Comparison of ENCODE assay signal across 1 fruit fly cellular context in genomic region chrX:17768130-17768697, dm6.
TF ChIP-seq lines count a peak whose summit lies in the region.

unc-4 (plus strand) TSS chrX:17768569.

TF ChIP-seq in whole organism, embryonic, 481 proteins besides CTCF, POLR2A, EP300 and RAD21 (continued from another document and continues in another):
- no peak for TF ChIP-seq sug (tag; optimal IDR thresholded peaks at IDR 0.05; lab: Kevin White, UChicago)
- no peak for TF ChIP-seq Sry-β (GFP tag; optimal IDR thresholded peaks at IDR 0.05; lab: Kevin White, UChicago)
- no peak for TF ChIP-seq disco-r (GFP tag; optimal IDR thresholded peaks at IDR 0.05; lab: Kevin White, UChicago)
- no peak for TF ChIP-seq CG33213 (GFP tag; optimal IDR thresholded peaks at IDR 0.05; lab: Kevin White, UChicago)
- no peak for TF ChIP-seq CG33557 (GFP tag; optimal IDR thresholded peaks at IDR 0.05; lab: Kevin White, UChicago)
- no peak for TF ChIP-seq her (GFP tag; optimal IDR thresholded peaks at IDR 0.05; lab: Kevin White, UChicago)
- TF ChIP-seq CG17829 (tag; optimal IDR thresholded peaks at IDR 0.05; lab: Kevin White, UChicago): peak; percentile 35
- no peak for TF ChIP-seq CG17612 (GFP tag; IDR thresholded peaks at IDR 0.05; lab: Robert Waterston, UW)
- TF ChIP-seq CG12155 (GFP tag; optimal IDR thresholded peaks at IDR 0.05; lab: Kevin White, UChicago): no peak
- no peak for TF ChIP-seq az2 (GFP tag; optimal IDR thresholded peaks at IDR 0.05; lab: Kevin White, UChicago)
- no peak for TF ChIP-seq dmrt11E (tag; optimal IDR thresholded peaks at IDR 0.05; lab: Kevin White, UChicago)
- no peak for TF ChIP-seq maf-S (GFP tag; optimal IDR thresholded peaks at IDR 0.05; lab: Kevin White, UChicago)
- TF ChIP-seq CG13424 (tag; optimal IDR thresholded peaks at IDR 0.05; lab: Kevin White, UChicago): no peak
- TF ChIP-seq CG4730 (GFP tag; IDR thresholded peaks at IDR 0.05; lab: Robert Waterston, UW): no peak
- no peak for TF ChIP-seq CG15073 (GFP tag; optimal IDR thresholded peaks at IDR 0.05; lab: Kevin White, UChicago)
- TF ChIP-seq CG4707 (GFP tag; optimal IDR thresholded peaks at IDR 0.05; lab: Kevin White, UChicago): no peak
- TF ChIP-seq Vsx1 (GFP tag; optimal IDR thresholded peaks at IDR 0.05; lab: Kevin White, UChicago): peak; percentile 34
- no peak for TF ChIP-seq luna (GFP tag; optimal IDR thresholded peaks at IDR 0.05; lab: Kevin White, UChicago)
- TF ChIP-seq CG7556 (GFP tag; optimal IDR thresholded peaks at IDR 0.05; lab: Kevin White, UChicago): no peak
- TF ChIP-seq Opbp (GFP tag; IDR thresholded peaks at IDR 0.05; lab: Robert Waterston, UW; ENCODE audit: partially characterized antibody): peak; percentile 11; the same call in 1 of the 3 replicates
- TF ChIP-seq CG18764 (GFP tag; optimal IDR thresholded peaks at IDR 0.05; lab: Kevin White, UChicago): no peak
- TF ChIP-seq Dek (tag; optimal IDR thresholded peaks at IDR 0.05; lab: Kevin White, UChicago): no peak
- TF ChIP-seq Dbx (GFP tag; IDR thresholded peaks at IDR 0.05; lab: Robert Waterston, UW): no peak
- no peak for TF ChIP-seq C15 (GFP tag; IDR thresholded peaks at IDR 0.05; lab: Robert Waterston, UW)
- TF ChIP-seq chn (GFP tag; optimal IDR thresholded peaks at IDR 0.05; lab: Kevin White, UChicago): peak; percentile 28
- no peak for TF ChIP-seq repo (GFP tag; optimal IDR thresholded peaks at IDR 0.05; lab: Kevin White, UChicago)
- TF ChIP-seq wdn (GFP tag; IDR thresholded peaks at IDR 0.05; lab: Robert Waterston, UW): no peak
- no peak for TF ChIP-seq shn (GFP tag; optimal IDR thresholded peaks at IDR 0.05; lab: Kevin White, UChicago)
- peak; percentile 99 for TF ChIP-seq Nf-YB (GFP tag; optimal IDR thresholded peaks at IDR 0.05; lab: Kevin White, UChicago)
- TF ChIP-seq scrt (GFP tag; optimal IDR thresholded peaks at IDR 0.05; lab: Kevin White, UChicago): peak; percentile 18
- no peak for TF ChIP-seq CG1603 (tag; optimal IDR thresholded peaks at IDR 0.05; lab: Kevin White, UChicago)
- no peak; the same call in 1 of the 2 replicates for TF ChIP-seq CG13287 (GFP tag; IDR thresholded peaks at IDR 0.05; lab: Robert Waterston, UW; ENCODE audit: partially characterized antibody)
- no peak for TF ChIP-seq gsb (GFP tag; IDR thresholded peaks at IDR 0.05; lab: Robert Waterston, UW)
- no peak for TF ChIP-seq Ravus (GFP tag; IDR thresholded peaks at IDR 0.05; lab: Robert Waterston, UW)
- TF ChIP-seq HHEX (GFP tag; optimal IDR thresholded peaks at IDR 0.05; lab: Kevin White, UChicago): no peak
- TF ChIP-seq CG12299 (tag; optimal IDR thresholded peaks at IDR 0.05; lab: Kevin White, UChicago): no peak
- TF ChIP-seq aop (GFP tag; IDR thresholded peaks at IDR 0.05; lab: Robert Waterston, UW): no peak
- TF ChIP-seq ash1 (GFP tag; optimal IDR thresholded peaks at IDR 0.05; lab: Kevin White, UChicago): no peak
- no peak for TF ChIP-seq CG31224 (GFP tag; IDR thresholded peaks at IDR 0.05; lab: Robert Waterston, UW)
- TF ChIP-seq Med (GFP tag; lab: Kevin White, UChicago): peak; percentile 59
- no peak for TF ChIP-seq CG15601 (tag; optimal IDR thresholded peaks at IDR 0.05; lab: Kevin White, UChicago)
- no peak for TF ChIP-seq nerfin-1 (tag; optimal IDR thresholded peaks at IDR 0.05; lab: Kevin White, UChicago)
- TF ChIP-seq Trl (optimal IDR thresholded peaks at IDR 0.05; lab: Kevin White, UChicago): peak; percentile 61 to 77
- no peak for TF ChIP-seq Trl (GFP tag; optimal IDR thresholded peaks at IDR 0.05; lab: Kevin White, UChicago)
- no peak for TF ChIP-seq pfk (GFP tag; optimal IDR thresholded peaks at IDR 0.05; lab: Kevin White, UChicago)
- TF ChIP-seq CG18476 (GFP tag; optimal IDR thresholded peaks at IDR 0.05; lab: Kevin White, UChicago): no peak
- no peak for TF ChIP-seq CG10979 (tag; optimal IDR thresholded peaks at IDR 0.05; lab: Kevin White, UChicago)
- TF ChIP-seq CG2875 (GFP tag; optimal IDR thresholded peaks at IDR 0.05; lab: Kevin White, UChicago): no peak
- no peak for TF ChIP-seq Doc2 (GFP tag; IDR thresholded peaks at IDR 0.05; lab: Robert Waterston, UW)
- TF ChIP-seq Ptx1 (GFP tag; IDR thresholded peaks at IDR 0.05; lab: Robert Waterston, UW): no peak
- TF ChIP-seq H2.0 (GFP tag; IDR thresholded peaks at IDR 0.05; lab: Robert Waterston, UW): no peak
- peak; percentile 80 for TF ChIP-seq HmgD (GFP tag; optimal IDR thresholded peaks at IDR 0.05; lab: Kevin White, UChicago)
- TF ChIP-seq CG11247 (GFP tag; IDR thresholded peaks at IDR 0.05; lab: Robert Waterston, UW): no peak
- no peak for TF ChIP-seq br (optimal IDR thresholded peaks at IDR 0.05; lab: Kevin White, UChicago)
- TF ChIP-seq dmrt99B (tag; optimal IDR thresholded peaks at IDR 0.05; lab: Kevin White, UChicago): no peak
- TF ChIP-seq hb (GFP tag; IDR thresholded peaks at IDR 0.05; lab: Robert Waterston, UW; ENCODE audit: partially characterized antibody): no peak
- no peak for TF ChIP-seq so (GFP tag; IDR thresholded peaks at IDR 0.05; lab: Robert Waterston, UW)
- TF ChIP-seq Optix (GFP tag; IDR thresholded peaks at IDR 0.05; lab: Robert Waterston, UW): no peak
- peak; percentile 44 for TF ChIP-seq CG3407 (GFP tag; optimal IDR thresholded peaks at IDR 0.05; lab: Kevin White, UChicago)
- no peak for TF ChIP-seq CG12236 (GFP tag; optimal IDR thresholded peaks at IDR 0.05; lab: Kevin White, UChicago)
- no peak for TF ChIP-seq Side (GFP tag; optimal IDR thresholded peaks at IDR 0.05; lab: Kevin White, UChicago)
- TF ChIP-seq CG4424 (GFP tag; optimal IDR thresholded peaks at IDR 0.05; lab: Kevin White, UChicago): no peak
- no peak for TF ChIP-seq insv (GFP tag; optimal IDR thresholded peaks at IDR 0.05; lab: Kevin White, UChicago)
- TF ChIP-seq CG7372 (GFP tag; IDR thresholded peaks at IDR 0.05; lab: Robert Waterston, UW): no peak
- no peak for TF ChIP-seq Antp (GFP tag; optimal IDR thresholded peaks at IDR 0.05; lab: Kevin White, UChicago)
- TF ChIP-seq Meics (GFP tag; optimal IDR thresholded peaks at IDR 0.05; lab: Kevin White, UChicago): no peak
- no peak for TF ChIP-seq mam (GFP tag; optimal IDR thresholded peaks at IDR 0.05; lab: Kevin White, UChicago)
- TF ChIP-seq sob (GFP tag; IDR thresholded peaks at IDR 0.05; lab: Robert Waterston, UW): no peak
- TF ChIP-seq CG10267 (tag; optimal IDR thresholded peaks at IDR 0.05; lab: Kevin White, UChicago): no peak
- no peak for TF ChIP-seq Max (GFP tag; optimal IDR thresholded peaks at IDR 0.05; lab: Kevin White, UChicago)
- TF ChIP-seq CG3163 (GFP tag; optimal IDR thresholded peaks at IDR 0.05; lab: Kevin White, UChicago): no peak
- TF ChIP-seq Abd-B (GFP tag; optimal IDR thresholded peaks at IDR 0.05; lab: Kevin White, UChicago): peak; percentile 63
- TF ChIP-seq CG14667 (GFP tag; IDR thresholded peaks at IDR 0.05; lab: Robert Waterston, UW): no peak
- TF ChIP-seq jumu (GFP tag; optimal IDR thresholded peaks at IDR 0.05; lab: Kevin White, UChicago): no peak
- TF ChIP-seq Jarid2 (GFP tag; optimal IDR thresholded peaks at IDR 0.05; lab: Kevin White, UChicago): peak; percentile 82
- no peak for TF ChIP-seq org-1 (GFP tag; optimal IDR thresholded peaks at IDR 0.05; lab: Kevin White, UChicago)
- TF ChIP-seq sd (tag; optimal IDR thresholded peaks at IDR 0.05; lab: Kevin White, UChicago): peak; percentile 53
- TF ChIP-seq CG9215 (GFP tag; IDR thresholded peaks at IDR 0.05; lab: Robert Waterston, UW): no peak
- TF ChIP-seq CG9876 (GFP tag; optimal IDR thresholded peaks at IDR 0.05; lab: Kevin White, UChicago): no peak
- TF ChIP-seq bcd (GFP tag; optimal IDR thresholded peaks at IDR 0.05; lab: Kevin White, UChicago): no peak
- no peak for TF ChIP-seq ro (GFP tag; IDR thresholded peaks at IDR 0.05; lab: Robert Waterston, UW)
- no peak for TF ChIP-seq ab (GFP tag; optimal IDR thresholded peaks at IDR 0.05; lab: Kevin White, UChicago)
- TF ChIP-seq Asciz (GFP tag; optimal IDR thresholded peaks at IDR 0.05; lab: Kevin White, UChicago): no peak
- no peak for TF ChIP-seq pum (GFP tag; optimal IDR thresholded peaks at IDR 0.05; lab: Kevin White, UChicago)
- no peak for TF ChIP-seq NK7.1 (GFP tag; optimal IDR thresholded peaks at IDR 0.05; lab: Kevin White, UChicago)
- TF ChIP-seq D19A (tag; optimal IDR thresholded peaks at IDR 0.05; lab: Kevin White, UChicago): no peak
- no peak for TF ChIP-seq CG32772 (GFP tag; IDR thresholded peaks at IDR 0.05; lab: Robert Waterston, UW)
- no peak for TF ChIP-seq lbe (GFP tag; optimal IDR thresholded peaks at IDR 0.05; lab: Kevin White, UChicago)
- TF ChIP-seq CG3065 (GFP tag; optimal IDR thresholded peaks at IDR 0.05; lab: Kevin White, UChicago): no peak
- peak; percentile 49 for TF ChIP-seq gcm (GFP tag; optimal IDR thresholded peaks at IDR 0.05; lab: Kevin White, UChicago)
- TF ChIP-seq NFAT (GFP tag; IDR thresholded peaks at IDR 0.05; lab: Robert Waterston, UW): no peak
- no peak for TF ChIP-seq unc-4 (GFP tag; IDR thresholded peaks at IDR 0.05; lab: Robert Waterston, UW; ENCODE audit: partially characterized antibody)
- TF ChIP-seq Kr (GFP tag; optimal IDR thresholded peaks at IDR 0.05; lab: Kevin White, UChicago): no peak
- peak; percentile 54 for TF ChIP-seq onecut (GFP tag; IDR thresholded peaks at IDR 0.05; lab: Robert Waterston, UW)
- no peak for TF ChIP-seq tin (GFP tag; optimal IDR thresholded peaks at IDR 0.05; lab: Kevin White, UChicago)
- TF ChIP-seq amos (GFP tag; IDR thresholded peaks at IDR 0.05; lab: Robert Waterston, UW; ENCODE audit: partially characterized antibody): no peak
- peak; percentile 46; the same call in 1 of the 2 replicates for TF ChIP-seq CG32532 (GFP tag; IDR thresholded peaks at IDR 0.05; lab: Robert Waterston, UW)
- no peak for TF ChIP-seq esg (GFP tag; conservative IDR thresholded peaks at IDR 0.05; lab: Robert Waterston, UW)
- TF ChIP-seq dati (GFP tag; IDR thresholded peaks at IDR 0.05; lab: Robert Waterston, UW): no peak
- no peak for TF ChIP-seq MTF-1 (GFP tag; optimal IDR thresholded peaks at IDR 0.05; lab: Kevin White, UChicago; ENCODE audit: borderline replicate concordance)
- no peak for TF ChIP-seq ind (GFP tag; optimal IDR thresholded peaks at IDR 0.05; lab: Kevin White, UChicago)
- TF ChIP-seq CG10209 (GFP tag; optimal IDR thresholded peaks at IDR 0.05; lab: Kevin White, UChicago): no peak
- TF ChIP-seq CG7839 (tag; optimal IDR thresholded peaks at IDR 0.05; lab: Kevin White, UChicago): no peak
- no peak for TF ChIP-seq CG10654 (GFP tag; optimal IDR thresholded peaks at IDR 0.05; lab: Kevin White, UChicago)
- TF ChIP-seq sim (GFP tag; IDR thresholded peaks at IDR 0.05; lab: Robert Waterston, UW): no peak
- no peak for TF ChIP-seq CG11456 (GFP tag; IDR thresholded peaks at IDR 0.05; lab: Robert Waterston, UW)
- TF ChIP-seq dpn (GFP tag; optimal IDR thresholded peaks at IDR 0.05; lab: Kevin White, UChicago): no peak
- no peak for TF ChIP-seq CG14441 (GFP tag; IDR thresholded peaks at IDR 0.05; lab: Robert Waterston, UW)
- no peak for TF ChIP-seq Atf6 (GFP tag; IDR thresholded peaks at IDR 0.05; lab: Robert Waterston, UW)
- no peak for TF ChIP-seq CG12769 (tag; optimal IDR thresholded peaks at IDR 0.05; lab: Kevin White, UChicago)
- TF ChIP-seq stc (GFP tag; IDR thresholded peaks at IDR 0.05; lab: Robert Waterston, UW): peak; percentile 17; the same call in 1 of the 2 replicates
- no peak for TF ChIP-seq btn (GFP tag; optimal IDR thresholded peaks at IDR 0.05; lab: Kevin White, UChicago)
- peak; percentile 45; the same call in 1 of the 2 replicates for TF ChIP-seq Rfx (GFP tag; IDR thresholded peaks at IDR 0.05; lab: Robert Waterston, UW)
- TF ChIP-seq chinmo (GFP tag; IDR thresholded peaks at IDR 0.05; lab: Robert Waterston, UW; ENCODE audit: partially characterized antibody): peak; percentile 69; the same call in 1 of the 4 replicates
- no peak for TF ChIP-seq CG6854 (GFP tag; optimal IDR thresholded peaks at IDR 0.05; lab: Kevin White, UChicago)
- no peak for TF ChIP-seq CG16779 (GFP tag; IDR thresholded peaks at IDR 0.05; lab: Robert Waterston, UW)
- no peak for TF ChIP-seq CG30431 (GFP tag; optimal IDR thresholded peaks at IDR 0.05; lab: Kevin White, UChicago)
- peak; percentile 72 for TF ChIP-seq otp (GFP tag; IDR thresholded peaks at IDR 0.05; lab: Robert Waterston, UW)
- TF ChIP-seq CG1792 (GFP tag; optimal IDR thresholded peaks at IDR 0.05; lab: Kevin White, UChicago): no peak
- TF ChIP-seq CG10147 (GFP tag; optimal IDR thresholded peaks at IDR 0.05; lab: Kevin White, UChicago): no peak
- TF ChIP-seq CG10959 (GFP tag; IDR thresholded peaks at IDR 0.05; lab: Robert Waterston, UW): no peak
- no peak for TF ChIP-seq lmd (GFP tag; IDR thresholded peaks at IDR 0.05; lab: Robert Waterston, UW)
- peak; percentile 15 for TF ChIP-seq CG8924 (tag; optimal IDR thresholded peaks at IDR 0.05; lab: Kevin White, UChicago)
- no peak for TF ChIP-seq cas (GFP tag; IDR thresholded peaks at IDR 0.05; lab: Robert Waterston, UW)
- TF ChIP-seq CG13894 (tag; optimal IDR thresholded peaks at IDR 0.05; lab: Kevin White, UChicago): no peak
- TF ChIP-seq MBD-R2 (GFP tag; IDR thresholded peaks at IDR 0.05; lab: Robert Waterston, UW): 0 out of 2 replicates have a peak, but pooled peaks have one; percentile 12
- TF ChIP-seq CG7745 (tag; optimal IDR thresholded peaks at IDR 0.05; lab: Kevin White, UChicago): no peak
- no peak for TF ChIP-seq tio (GFP tag; optimal IDR thresholded peaks at IDR 0.05; lab: Kevin White, UChicago)
- no peak for TF ChIP-seq CG2129 (GFP tag; IDR thresholded peaks at IDR 0.05; lab: Robert Waterston, UW; ENCODE audit: partially characterized antibody)
- peak; percentile 80 for TF ChIP-seq cg (GFP tag; optimal IDR thresholded peaks at IDR 0.05; lab: Kevin White, UChicago)
- peak; percentile 88 for TF ChIP-seq ewg (GFP tag; optimal IDR thresholded peaks at IDR 0.05; lab: Kevin White, UChicago)
- TF ChIP-seq CG8478 (optimal IDR thresholded peaks at IDR 0.05; lab: Kevin White, UChicago): peak; percentile 100
- no peak for TF ChIP-seq kni (GFP tag; optimal IDR thresholded peaks at IDR 0.05; lab: Kevin White, UChicago)
- TF ChIP-seq ssp (GFP tag; IDR thresholded peaks at IDR 0.05; lab: Robert Waterston, UW): no peak
- TF ChIP-seq CG15696 (tag; optimal IDR thresholded peaks at IDR 0.05; lab: Kevin White, UChicago): no peak
- no peak for TF ChIP-seq eyg (GFP tag; optimal IDR thresholded peaks at IDR 0.05; lab: Kevin White, UChicago)
- TF ChIP-seq sr (GFP tag; IDR thresholded peaks at IDR 0.05; lab: Robert Waterston, UW): no peak
- no peak for TF ChIP-seq ara (GFP tag; IDR thresholded peaks at IDR 0.05; lab: Robert Waterston, UW)
- TF ChIP-seq Dfd (GFP tag; optimal IDR thresholded peaks at IDR 0.05; lab: Kevin White, UChicago): no peak
- TF ChIP-seq fru (optimal IDR thresholded peaks at IDR 0.05; lab: Kevin White, UChicago): no peak
